Fruit fly (Drosophila melanogaster) ovary, adult (tissue): Measurements from ENCODE around the gene Fic.

ENCODE experiments used
- CG17801 ChIP-seq: fragments of 200-800 bp; optimal IDR thresholded peaks from 2 replicates; lab custom pipeline; 2019; ENCODE audit warnings: missing biosample characterization, mild to moderate bottlenecking, missing genetic modification characterization, moderate library complexity; ENCODE audit not compliant: partially characterized antibody

The Fic gene

dm6 chr2L:6449753-6450152 is 25.6 kb downstream of the Fic start:
- TF ChIP-seq CG17801 = no peak

DNA sequence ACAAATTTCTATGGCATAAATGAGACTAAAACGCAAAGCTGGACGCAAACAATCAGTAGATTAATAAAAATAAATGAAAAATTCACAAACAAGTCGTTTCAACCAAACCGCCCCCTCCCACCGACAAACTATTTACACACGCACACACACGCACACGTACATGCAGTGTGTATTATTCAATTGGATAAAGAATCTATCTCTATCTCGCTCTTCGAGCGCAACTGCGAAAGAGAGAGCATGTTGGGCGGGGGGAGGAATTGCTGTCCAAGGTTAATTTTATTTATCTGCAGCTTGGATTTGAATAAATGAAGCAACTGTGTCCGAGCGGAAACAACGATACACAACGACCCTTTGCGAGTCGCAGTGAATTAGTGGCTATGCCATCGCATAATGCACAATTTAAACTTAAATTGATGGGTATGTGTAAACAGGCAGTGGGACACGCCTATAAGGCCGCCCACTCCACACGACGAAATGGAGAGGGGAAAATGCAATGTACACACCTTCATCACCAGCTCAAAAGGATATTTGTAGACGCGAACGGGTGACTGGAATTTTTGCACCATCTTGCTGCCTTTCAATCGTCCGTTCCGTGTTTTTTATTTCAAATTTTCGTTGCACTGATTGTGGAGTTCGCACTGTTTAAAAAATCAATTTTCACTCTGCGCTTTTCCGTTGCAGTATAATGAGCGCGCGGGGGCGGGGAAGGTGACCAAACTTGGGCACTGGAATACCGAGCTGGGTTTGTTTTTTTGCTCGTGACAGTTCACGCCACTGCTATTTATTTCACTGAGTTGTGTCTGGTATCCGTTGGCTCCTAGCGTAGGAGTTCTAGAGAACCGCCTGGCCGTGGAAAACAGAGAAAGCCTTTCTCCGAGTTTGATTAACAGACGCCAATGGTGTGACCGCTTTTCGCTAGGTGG is 31.2 kb downstream of the Fic start, which contains the start of gene retm:
TSS of gene retm (minus strand) at position 898 of the 923 bp plus-strand sequence.
- no peak for TF ChIP-seq CG17801

DNA sequence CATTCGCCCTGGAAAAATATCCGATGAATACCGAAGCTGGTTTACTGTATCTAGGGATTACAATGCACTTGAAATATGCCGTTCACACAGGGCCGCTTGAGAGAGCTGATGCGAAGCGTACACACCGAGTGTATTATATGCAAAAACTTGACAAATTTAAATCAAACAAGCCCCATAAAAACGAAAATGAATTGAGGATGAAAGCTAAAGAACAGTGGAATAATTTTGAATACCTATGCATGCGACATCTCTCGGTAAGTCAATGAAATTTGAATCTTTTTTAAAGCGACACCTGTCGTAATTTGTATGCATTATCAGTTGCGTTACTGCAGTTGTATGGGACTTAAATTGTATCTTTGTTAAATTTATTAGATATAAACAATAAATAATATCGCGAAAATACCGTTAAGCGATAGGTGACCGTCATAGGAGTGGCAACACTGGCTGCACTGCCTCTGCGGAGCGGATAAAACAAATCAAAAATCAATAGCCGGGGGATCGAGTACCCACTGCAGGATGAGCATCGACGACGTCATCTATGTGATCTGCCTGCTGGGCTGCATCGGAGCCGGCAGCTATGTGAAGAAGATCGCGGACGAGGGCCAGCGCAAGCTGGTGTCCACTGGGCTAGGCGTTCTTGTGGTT is 31.9 kb downstream of the Fic start, which contains the start of gene frj:
TSS of gene frj (plus strand) at position 98 of the 645 bp plus-strand sequence.
- TF ChIP-seq CG17801 = no peak

dm6 chr2L:6457583-6457982 is 33.4 kb downstream of the Fic start:
- no peak for TF ChIP-seq CG17801

DNA sequence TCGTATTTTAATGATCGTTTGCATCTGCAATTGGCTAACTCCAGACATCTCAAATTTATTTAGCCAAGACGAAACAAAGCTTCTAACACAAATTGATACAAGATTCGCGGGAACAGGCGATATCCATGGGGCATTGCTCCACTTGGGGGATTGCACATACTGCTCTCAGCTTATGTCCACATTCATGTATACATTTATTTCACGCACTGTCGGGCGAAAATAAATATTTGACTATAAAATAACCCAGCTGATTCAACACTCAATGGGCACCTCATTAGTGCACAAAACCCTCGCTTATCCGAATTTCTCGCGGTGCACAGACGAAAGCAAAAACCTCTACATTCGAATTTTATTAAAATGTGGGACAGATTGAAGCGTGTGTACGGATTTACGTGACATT is 37.4 kb downstream of the Fic start:
- no peak for TF ChIP-seq CG17801

DNA sequence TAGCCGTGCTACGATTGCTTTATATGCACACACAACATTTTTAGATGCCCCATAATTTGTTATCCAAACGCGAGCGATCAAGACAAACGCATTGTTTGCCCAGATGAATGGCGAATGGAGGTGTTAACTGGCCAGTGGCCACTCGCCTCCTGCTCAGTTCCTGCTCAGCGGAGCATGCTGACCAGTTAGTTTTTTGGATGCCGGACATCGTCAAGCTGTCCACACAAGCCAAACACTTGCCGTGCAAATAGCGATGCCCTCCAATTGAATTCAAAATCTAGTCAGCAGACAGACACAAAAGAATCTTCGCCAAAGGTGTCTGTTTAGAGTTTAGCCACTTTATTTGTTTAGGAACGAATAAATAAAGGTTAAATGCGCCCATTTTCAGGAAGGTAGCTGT is 38.1 kb downstream of the Fic start:
- no peak for TF ChIP-seq CG17801

DNA sequence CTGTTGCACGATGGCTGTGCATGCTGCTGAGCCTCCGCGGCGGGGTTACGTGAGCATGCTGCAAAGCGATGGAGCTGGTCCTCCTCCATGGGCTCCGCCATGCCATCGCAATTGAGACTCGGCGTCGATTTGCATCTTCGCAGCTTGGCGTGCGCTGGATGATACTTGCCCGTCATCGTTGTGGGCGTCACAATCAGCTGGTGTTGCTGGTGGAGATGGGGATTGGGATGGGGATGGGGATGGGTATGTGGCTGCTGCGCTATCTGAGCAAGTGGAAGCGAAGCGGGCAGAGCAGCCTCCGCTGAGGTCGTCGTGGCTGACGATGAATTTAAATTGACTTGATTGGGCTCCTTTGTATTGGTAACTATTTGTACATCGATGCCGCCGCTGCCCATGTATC is 39.3 kb downstream of the Fic start:
- no peak for TF ChIP-seq CG17801

- no peak for TF ChIP-seq CG17801
Measured at dm6 chr2L:6464270-6464669, 40.1 kb downstream of the Fic start.

dm6 chr2L:6464780-6465179 is 40.6 kb downstream of the Fic start:
- no peak for TF ChIP-seq CG17801

DNA sequence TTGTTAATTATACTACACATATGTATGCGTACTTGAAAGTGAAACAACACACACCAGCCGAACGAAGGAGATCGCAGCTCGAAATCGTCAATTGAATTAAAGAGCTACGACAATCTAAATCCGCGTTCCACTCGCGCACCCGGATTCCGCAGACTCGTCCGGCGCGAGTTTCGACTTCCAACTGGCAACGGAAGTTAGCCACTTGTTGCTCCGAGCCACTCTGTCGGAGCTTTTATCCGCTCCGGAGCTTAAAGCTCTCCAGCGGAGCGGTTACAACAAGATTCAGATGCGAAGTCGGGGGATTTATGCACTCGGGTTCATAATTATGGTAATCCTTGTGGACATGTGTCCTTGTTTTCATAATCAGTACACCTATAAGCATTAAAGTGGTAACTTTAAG is 41.4 kb downstream of the Fic start, which contains the start of gene Rchy1:
TSS of gene Rchy1 (minus strand) at position 173 of the 400 bp plus-strand sequence.
- no peak for TF ChIP-seq CG17801

- peak; percentile 41 for TF ChIP-seq CG17801
Measured at dm6 chr2L:6467509-6467908, 43.4 kb downstream of the Fic start, which contains the start of gene HemK1. Gene HemK1, minus strand, starts transcription at chr2L:6467698.

dm6 chr2L:6470100-6470644 is 46.0 kb downstream of the Fic start:
- no peak for TF ChIP-seq CG17801

DNA sequence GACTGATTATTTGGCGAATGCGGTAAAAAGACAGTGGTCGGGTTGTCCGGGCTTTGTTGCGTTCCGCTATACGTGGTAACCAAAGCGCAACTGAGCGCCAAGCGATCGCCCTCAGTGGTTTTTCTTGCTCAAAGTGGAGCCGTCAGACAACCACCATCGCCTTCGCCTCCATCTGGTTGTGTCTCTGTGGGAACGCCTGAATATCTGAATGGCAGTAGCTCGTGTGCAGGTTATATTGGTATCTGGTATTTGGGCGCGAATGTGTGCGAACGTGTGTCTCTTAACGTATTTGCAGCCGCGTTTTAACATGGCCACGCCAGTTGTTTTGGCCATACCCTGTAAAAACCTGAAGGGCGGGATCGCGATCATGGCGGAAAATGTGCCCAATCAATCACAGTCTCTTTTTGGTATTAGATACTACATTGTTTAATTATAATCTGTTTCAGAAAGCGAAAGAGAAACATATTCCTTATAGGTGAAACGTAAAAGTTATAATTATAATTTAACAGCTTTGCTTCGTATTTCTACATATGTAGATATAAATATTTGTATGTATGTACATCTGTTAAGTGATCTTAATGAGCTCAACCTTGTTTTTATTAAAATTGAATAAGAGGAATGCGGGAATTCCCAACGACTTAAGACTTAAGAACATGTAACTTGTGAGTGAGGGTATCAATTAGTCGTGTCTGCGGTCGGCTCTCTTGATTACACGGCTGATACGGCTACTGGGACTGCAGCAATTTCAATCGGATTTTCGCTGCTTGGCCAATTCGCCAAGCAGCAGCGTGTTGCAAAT is 48.0 kb downstream of the Fic start:
- peak; percentile 21 for TF ChIP-seq CG17801

dm6 chr2L:6473076-6474037 is 49.2 kb downstream of the Fic start, which contains the start of gene mmy:
Gene mmy, minus strand, starts transcription at chr2L:6473904.
- peak; percentile 53 for TF ChIP-seq CG17801

DNA sequence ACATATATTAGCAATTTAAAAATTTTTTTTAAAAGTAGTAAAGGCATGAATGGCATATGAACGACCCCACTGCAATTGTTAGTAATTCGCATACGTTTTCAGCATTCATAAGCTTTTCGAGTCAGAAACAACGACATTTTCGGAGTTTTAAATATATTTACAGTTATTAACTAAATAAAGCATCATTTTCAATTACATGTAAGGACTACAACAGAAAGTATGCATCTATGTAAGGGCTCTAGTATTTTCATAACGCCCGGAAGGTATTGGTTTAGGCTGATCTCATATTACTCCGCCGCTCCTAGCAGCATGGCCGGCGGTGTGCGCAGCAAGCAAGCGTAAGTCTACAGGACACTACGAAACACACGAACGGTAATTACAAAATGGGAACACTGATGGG is 50.2 kb downstream of the Fic start:
- no peak for TF ChIP-seq CG17801
